Fruit fly (Drosophila melanogaster): ENCODE results near the gene CG32483.

dm6 chr3L:682420-682882, 7.4 kb downstream of the CG32483 start, which contains the start of gene CG3386:
- TF ChIP-seq insv (optimal IDR thresholded peaks at IDR 0.05) (no peak), ttk (optimal IDR thresholded peaks at IDR 0.05) (no peak), psq (optimal IDR thresholded peaks at IDR 0.05) (no peak)

All from Kc167 (cell line).